Fruit fly (Drosophila melanogaster): ENCODE measurements around the gene CG6015.

DNA sequence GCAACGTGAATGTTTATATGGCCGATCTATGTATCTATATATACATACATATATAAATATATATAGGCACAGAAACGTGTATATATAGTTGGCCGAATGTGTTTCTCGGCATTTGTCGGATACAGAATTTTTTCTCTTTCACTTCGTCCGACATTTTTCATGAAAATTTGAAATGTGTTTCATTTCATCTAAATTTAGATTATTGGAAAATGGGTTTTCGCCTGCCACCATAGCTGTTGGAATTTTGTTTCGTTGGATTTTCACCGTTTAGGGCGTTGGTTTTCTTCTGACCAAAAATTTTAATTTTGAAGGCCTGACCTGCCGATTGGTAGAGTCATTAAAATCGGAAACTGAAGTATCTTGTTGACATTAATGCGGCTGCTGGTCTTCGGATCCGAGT is 13.3 kb upstream of the CG6015 start:
- TF ChIP-seq Gug (GFP tag; IDR thresholded peaks at IDR 0.05) (no peak), svp (GFP tag) (no peak), CG8119 (GFP tag; IDR thresholded peaks at IDR 0.05) (no peak), lz (GFP tag; optimal IDR thresholded peaks at IDR 0.05) (no peak), Hr39 (GFP tag; optimal IDR thresholded peaks at IDR 0.05) (no peak), pdm3 (GFP tag; optimal IDR thresholded peaks at IDR 0.05) (no peak), CG6163 (GFP tag; IDR thresholded peaks at IDR 0.05) (no peak)

Data from whole organism, prepupa.